Fruit fly (Drosophila melanogaster): ENCODE results near the gene ey.

DNA sequence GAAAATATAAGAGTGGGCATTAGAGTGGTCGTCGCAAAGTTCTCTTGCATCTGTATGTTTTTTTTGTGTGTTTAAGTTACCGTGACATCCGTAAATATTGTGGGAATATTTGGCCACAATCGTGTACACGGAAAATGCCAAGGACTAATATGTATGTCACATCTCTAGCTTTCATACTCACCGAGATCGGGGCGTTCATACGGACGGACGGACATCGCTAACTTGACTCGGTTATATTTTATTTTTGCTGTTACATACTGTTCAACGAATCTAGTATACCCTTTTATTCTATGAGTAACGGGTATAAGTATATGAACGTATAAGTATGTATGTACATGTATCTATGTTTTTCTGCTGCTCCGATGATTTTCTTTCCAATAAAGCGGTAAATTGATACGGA, 12.2 kb downstream of the ey start:
- no peak for TF ChIP-seq stc (GFP tag; IDR thresholded peaks at IDR 0.05)
- no peak for TF ChIP-seq onecut (GFP tag; IDR thresholded peaks at IDR 0.05)
